Fruit fly (Drosophila melanogaster) Kc167 (cell line): Measurements from ENCODE around the gene Dci.

Source experiments
- Myc ChIP-seq: fragments of >200 bp; optimal IDR thresholded peaks from 2 replicates; lab custom pipeline; 2017; ENCODE audit warnings: missing external identifiers
- Sin3A ChIP-seq: fragments of >200 bp; optimal IDR thresholded peaks from 2 replicates; lab custom pipeline; 2018; ENCODE audit warnings: missing external identifiers
- h ChIP-seq: fragments of >200 bp; optimal IDR thresholded peaks from 3 replicates; lab custom pipeline; 2018; ENCODE audit warnings: missing external identifiers
- insv ChIP-seq: fragments of >200 bp; optimal IDR thresholded peaks from 3 replicates; lab custom pipeline; 2018; ENCODE audit warnings: missing external identifiers
- psq ChIP-seq: fragments of >200 bp; optimal IDR thresholded peaks from 2 replicates; lab custom pipeline; 2017; ENCODE audit warnings: missing external identifiers
- ttk ChIP-seq: sonication (Bioruptor generic); optimal IDR thresholded peaks from 2 replicates; lab custom pipeline; 2017; ENCODE audit warnings: missing external identifiers

Gene Dci

dm6 chr3L:851061-851460 lies at the start of gene Dci:
Dci (plus strand) TSS chr3L:851346.
- TF ChIP-seq insv (lab: Kevin White, UChicago) (no peak), ttk (lab: Kevin White, UChicago) (no peak), psq (lab: Kevin White, UChicago) (no peak), Sin3A (lab: Kevin White, UChicago) (no peak), h (lab: Kevin White, UChicago) (no peak), Myc (lab: Kevin White, UChicago) (no peak)

dm6 chr3L:801860-802462 lies 49.2 kb upstream of the Dci start:
- TF ChIP-seq h (lab: Kevin White, UChicago) (no peak), Sin3A (lab: Kevin White, UChicago) (no peak), ttk (lab: Kevin White, UChicago) (no peak), psq (lab: Kevin White, UChicago) (no peak), insv (lab: Kevin White, UChicago) (no peak), Myc (lab: Kevin White, UChicago) (no peak)

- TF ChIP-seq Myc (lab: Kevin White, UChicago) (no peak), h (lab: Kevin White, UChicago) (no peak), ttk (lab: Kevin White, UChicago) (no peak), Sin3A (lab: Kevin White, UChicago) (no peak), insv (lab: Kevin White, UChicago) (no peak), psq (lab: Kevin White, UChicago) (no peak)
These were observed 48.4 kb upstream of the Dci start for dm6 chr3L:802700-803273.

- TF ChIP-seq Sin3A (lab: Kevin White, UChicago) (no peak), psq (lab: Kevin White, UChicago) (no peak), ttk (lab: Kevin White, UChicago) (no peak), Myc (lab: Kevin White, UChicago) (no peak), insv (lab: Kevin White, UChicago) (no peak), h (lab: Kevin White, UChicago) (no peak)
These were observed 47.2 kb upstream of the Dci start, which contains the start of gene CG13898 for dm6 chr3L:803951-804350. CG13898 (minus strand) TSS chr3L:804051.

dm6 chr3L:804557-805260 lies 46.4 kb upstream of the Dci start:
- TF ChIP-seq ttk (lab: Kevin White, UChicago) = no peak
- no peak for TF ChIP-seq insv (lab: Kevin White, UChicago)
- no peak for TF ChIP-seq Myc (lab: Kevin White, UChicago)
- no peak for TF ChIP-seq psq (lab: Kevin White, UChicago)
- no peak for TF ChIP-seq h (lab: Kevin White, UChicago)
- no peak for TF ChIP-seq Sin3A (lab: Kevin White, UChicago)

dm6 chr3L:805642-806218 lies 45.4 kb upstream of the Dci start:
- TF ChIP-seq h (lab: Kevin White, UChicago) (no peak), Sin3A (lab: Kevin White, UChicago) (no peak), psq (lab: Kevin White, UChicago) (no peak), insv (lab: Kevin White, UChicago) (no peak), ttk (lab: Kevin White, UChicago) (no peak), Myc (lab: Kevin White, UChicago) (no peak)

- TF ChIP-seq Sin3A (lab: Kevin White, UChicago) (no peak), insv (lab: Kevin White, UChicago) (no peak), Myc (lab: Kevin White, UChicago) (no peak), psq (lab: Kevin White, UChicago) (no peak), ttk (lab: Kevin White, UChicago) (no peak), h (lab: Kevin White, UChicago) (no peak)
These were observed 43.7 kb upstream of the Dci start for dm6 chr3L:807456-807855.

dm6 chr3L:808725-809537 lies 42.2 kb upstream of the Dci start:
- no peak for TF ChIP-seq h (lab: Kevin White, UChicago)
- TF ChIP-seq Myc (lab: Kevin White, UChicago) = no peak

dm6 chr3L:809538-809805 lies 41.7 kb upstream of the Dci start:
- no peak for TF ChIP-seq insv (lab: Kevin White, UChicago)

dm6 chr3L:810038-810644 lies 41.0 kb upstream of the Dci start:
- TF ChIP-seq Sin3A (lab: Kevin White, UChicago) (no peak), ttk (lab: Kevin White, UChicago) (no peak), h (lab: Kevin White, UChicago) (no peak), Myc (lab: Kevin White, UChicago) (no peak), insv (lab: Kevin White, UChicago) (no peak), psq (lab: Kevin White, UChicago) (no peak)
